Worm (Caenorhabditis elegans) whole organism, L4 larva: Measurements from ENCODE around the gene K08E4.2.

ENCODE experiments used
- D1046.2 ChIP-seq: fragments of 200-800 bp; sonication (Bioruptor generic); IDR thresholded peaks from 2 replicates; pipeline ENCODE4 v1.3.6; 2022; ENCODE audit warnings: missing genetic modification characterization, missing compliant biosample characterization
- F49E8.2 ChIP-seq: sonication (generic microtip); optimal IDR thresholded peaks from 2 replicates; lab custom pipeline; 2016; ENCODE audit warnings: missing compliant biosample characterization, mild to moderate bottlenecking, missing genetic modification characterization, borderline replicate concordance
- ceh-82 ChIP-seq: sonication (generic microtip); optimal IDR thresholded peaks from 2 replicates; lab custom pipeline; 2017; ENCODE audit warnings: missing biosample characterization, missing genetic modification characterization
- duxl-1 ChIP-seq: sonication (generic microtip); optimal IDR thresholded peaks from 2 replicates; lab custom pipeline; 2016; ENCODE audit warnings: mild to moderate bottlenecking, missing genetic modification characterization, moderate library complexity, missing compliant biosample characterization; ENCODE audit not compliant: poor library complexity
- gei-8 ChIP-seq: fragments of 200-800 bp; sonication (Bioruptor generic); optimal IDR thresholded peaks from 2 replicates; lab custom pipeline; 2018; ENCODE audit warnings: mild to moderate bottlenecking, missing genetic modification characterization, missing compliant biosample characterization
- hlh-30 ChIP-seq: sonication (generic microtip); optimal IDR thresholded peaks from 2 replicates; lab custom pipeline; 2017; ENCODE audit warnings: antibody characterized with exemption, mild to moderate bottlenecking, missing genetic modification characterization, missing compliant biosample characterization; ENCODE audit not compliant: insufficient read depth
- lin-13 ChIP-seq: fragments of 150-350 bp; optimal IDR thresholded peaks from 2 replicates; lab custom pipeline; 2014; ENCODE audit warnings: missing biosample characterization, missing genetic modification reagents, missing genetic modification characterization

DNA sequence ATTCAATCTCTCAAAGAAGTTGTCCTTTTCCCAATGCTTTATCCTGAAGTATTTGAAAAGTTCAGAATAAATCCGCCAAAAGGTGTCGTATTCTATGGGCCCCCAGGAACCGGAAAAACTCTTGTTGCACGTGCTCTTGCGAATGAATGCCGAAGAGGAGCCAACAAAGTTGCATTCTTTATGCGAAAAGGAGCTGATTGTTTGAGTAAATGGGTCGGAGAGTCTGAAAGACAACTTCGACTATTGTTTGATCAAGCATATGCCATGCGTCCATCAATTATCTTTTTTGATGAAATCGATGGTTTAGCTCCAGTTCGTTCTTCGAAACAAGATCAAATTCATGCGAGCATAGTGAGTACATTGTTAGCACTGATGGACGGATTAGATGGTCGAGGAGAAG, 24.4 kb upstream of the K08E4.2 start:
- TF ChIP-seq gei-8, result no peak
- TF ChIP-seq D1046.2, result no peak
- no peak for TF ChIP-seq ceh-82
- TF ChIP-seq lin-13 (GFP tag; lab: Kevin White, UChicago), result no peak
- TF ChIP-seq F49E8.2 (tag; lab: Kevin White, UChicago), result no peak
- no peak for TF ChIP-seq duxl-1 (tag; lab: Kevin White, UChicago)
- no peak for TF ChIP-seq hlh-30
